Worm (Caenorhabditis elegans) whole organism, L4 larva: ENCODE results near the gene hpo-12.

Source experiments
- D1046.2 ChIP-seq: fragments of 200-800 bp; sonication (Bioruptor generic); IDR thresholded peaks from 2 replicates; pipeline ENCODE4 v1.3.6; 2022; ENCODE audit warnings: missing genetic modification characterization, missing compliant biosample characterization
- R02D3.7 ChIP-seq: fragments of 150-350 bp; sonication (generic microtip); optimal IDR thresholded peaks from 3 replicates; lab custom pipeline; 2014; ENCODE audit warnings: missing biosample characterization, missing genetic modification characterization
- dmd-6 ChIP-seq: fragments of 200-800 bp; sonication (Bioruptor generic); IDR thresholded peaks from 2 replicates; pipeline ENCODE4 v1.3.6; 2022; ENCODE audit warnings: missing genetic modification reagents, missing genetic modification characterization, missing compliant biosample characterization
- egl-27 ChIP-seq: sonication (generic microtip); optimal IDR thresholded peaks from 3 replicates; lab custom pipeline; 2017; ENCODE audit warnings: missing biosample characterization, missing genetic modification reagents, missing genetic modification characterization
- fkh-10 ChIP-seq: fragments of 150-350 bp; optimal IDR thresholded peaks from 2 replicates; lab custom pipeline; 2014; ENCODE audit warnings: missing biosample characterization, missing genetic modification reagents, missing genetic modification characterization
- fos-1 ChIP-seq: fragments of 150-350 bp; optimal IDR thresholded peaks from 2 replicates; lab custom pipeline; 2014; ENCODE audit warnings: missing biosample characterization, missing genetic modification characterization
- lin-39 ChIP-seq: fragments of 150-350 bp; optimal IDR thresholded peaks from 2 replicates; lab custom pipeline; 2014; ENCODE audit warnings: missing biosample characterization, missing genetic modification reagents, missing genetic modification characterization
- mdl-1 ChIP-seq, 2 experiments: fragments of 150-350 bp in 1 of 2; sonication (generic microtip) in 1 of 2; optimal IDR thresholded peaks; 2 replicates each; lab custom pipeline; 2014 to 2017; ENCODE audit warnings: missing biosample characterization in 2 of 2, missing genetic modification characterization in 2 of 2
- mep-1 ChIP-seq: fragments of 150-350 bp; sonication (generic microtip); optimal IDR thresholded peaks from 3 replicates; lab custom pipeline; 2014; ENCODE audit warnings: missing biosample characterization, missing genetic modification characterization
- mxl-2 ChIP-seq: fragments of 200-800 bp; sonication (Bioruptor generic); conservative IDR thresholded peaks from 2 replicates; pipeline ENCODE4 v1.3.6; 2022; ENCODE audit warnings: missing genetic modification reagents, missing genetic modification characterization, missing compliant biosample characterization
- nhr-237 ChIP-seq: sonication (generic microtip); optimal IDR thresholded peaks from 2 replicates; lab custom pipeline; 2017; ENCODE audit warnings: missing biosample characterization, missing genetic modification characterization
- nhr-76 ChIP-seq: fragments of 150-350 bp; optimal IDR thresholded peaks from 2 replicates; lab custom pipeline; 2014; ENCODE audit warnings: missing biosample characterization, missing genetic modification characterization
- pqm-1 ChIP-seq: sonication (generic microtip); optimal IDR thresholded peaks from 2 replicates; lab custom pipeline; 2017; ENCODE audit warnings: missing biosample characterization, missing genetic modification characterization
- snpc-4 ChIP-seq: fragments of 150-350 bp; optimal IDR thresholded peaks from 2 replicates; lab custom pipeline; 2014; ENCODE audit warnings: missing biosample characterization, missing genetic modification characterization

DNA sequence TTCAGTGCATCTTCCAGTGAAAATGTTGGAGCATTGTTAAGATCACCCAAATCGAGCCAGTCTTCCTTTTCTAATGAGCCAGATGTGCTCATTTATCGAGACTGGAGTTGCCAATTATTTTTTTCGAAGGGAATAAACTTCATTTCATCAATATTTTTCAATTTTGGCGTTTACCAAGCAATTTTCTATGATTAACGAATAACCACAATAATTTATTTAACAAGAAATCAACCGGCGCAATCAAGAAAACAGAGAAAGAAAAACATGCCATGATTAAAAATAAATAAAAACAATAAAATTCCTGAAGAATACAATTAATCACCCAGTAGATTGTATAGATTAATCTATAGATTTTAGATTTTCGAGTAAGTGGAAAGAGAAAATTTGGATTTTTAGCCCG, 7.1 kb upstream of the hpo-12 start, which contains the start of gene vps-8:
- no peak for TF ChIP-seq fos-1 (tag; lab: Kevin White, UChicago)
- TF ChIP-seq egl-27 (tag; lab: Kevin White, UChicago) = no peak
- TF ChIP-seq lin-39 (tag; lab: Kevin White, UChicago) = no peak
- no peak for TF ChIP-seq mxl-2
- no peak for TF ChIP-seq mep-1 (tag; lab: Kevin White, UChicago)
- no peak for TF ChIP-seq dmd-6 (GFP tag; lab: Robert Waterston, UW)
- TF ChIP-seq nhr-76 = no peak
- no peak for TF ChIP-seq R02D3.7 (tag; lab: Kevin White, UChicago)
- TF ChIP-seq nhr-237 (tag; lab: Kevin White, UChicago) = no peak
- no peak for TF ChIP-seq mdl-1 (tag; optimal IDR thresholded peaks at IDR 0.05; lab: Kevin White, UChicago)
- TF ChIP-seq snpc-4 (tag; lab: Kevin White, UChicago) = no peak
- no peak for TF ChIP-seq D1046.2 (GFP tag; lab: Robert Waterston, UW)
- TF ChIP-seq pqm-1 (tag; lab: Kevin White, UChicago) = no peak
- TF ChIP-seq fkh-10 (GFP tag; lab: Kevin White, UChicago) = no peak
